Worm (Caenorhabditis elegans) whole organism, L4/young adult: ENCODE data around the gene ugt-5.

Experiments
- W03F9.2 ChIP-seq: fragments of 150-350 bp; optimal IDR thresholded peaks from 2 replicates; lab custom pipeline; 2014; ENCODE audit warnings: missing biosample characterization, missing genetic modification characterization
- dao-5 ChIP-seq: sonication (generic microtip); optimal IDR thresholded peaks from 2 replicates; lab custom pipeline; 2016; ENCODE audit warnings: missing genotype, missing genetic modification characterization, moderate library complexity, missing compliant biosample characterization
- him-1 ChIP-seq: sonication (generic microtip); optimal IDR thresholded peaks from 2 replicates; lab custom pipeline; 2016; ENCODE audit warnings: missing genotype, missing genetic modification reagents, missing genetic modification characterization, missing compliant biosample characterization

ce11 chrV:12819792-12820453, 27.2 kb upstream of the ugt-5 start, which contains the start of the genes ZC443.4 and ugt-18:
- no peak for TF ChIP-seq him-1 (tag; lab: Kevin White, UChicago)
- TF ChIP-seq W03F9.2 (tag; lab: Kevin White, UChicago): no peak
- TF ChIP-seq dao-5 (tag; lab: Kevin White, UChicago): no peak
